Fruit fly (Drosophila melanogaster): ENCODE data around the gene CG15743.

Gene CG15743

dm6 chrX:13275139-13275538 lies 10.4 kb upstream of the CG15743 start (continued):
- no peak for TF ChIP-seq Ada2b (GFP tag; IDR thresholded peaks at IDR 0.05)
- no peak for TF ChIP-seq peb (GFP tag; IDR thresholded peaks at IDR 0.05)
- no peak; the same call in 1 of the 2 replicates for TF ChIP-seq E2f1 (GFP tag; IDR thresholded peaks at IDR 0.05)
- peak; percentile 65 for TF ChIP-seq CG13424 (tag; optimal IDR thresholded peaks at IDR 0.05)
- TF ChIP-seq bowl (GFP tag; IDR thresholded peaks at IDR 0.05): no peak
- TF ChIP-seq croc (GFP tag; conservative IDR thresholded peaks at IDR 0.05): peak; percentile 44; the same call in 2 of the 3 replicates
- peak; percentile 52 for TF ChIP-seq CG32532 (GFP tag; IDR thresholded peaks at IDR 0.05)
- peak; percentile 37; the same call in 1 of the 2 replicates for TF ChIP-seq Xrp1 (GFP tag; IDR thresholded peaks at IDR 0.05)
- TF ChIP-seq CG10543 (GFP tag; optimal IDR thresholded peaks at IDR 0.05): peak; percentile 54
- TF ChIP-seq CG5180 (GFP tag; optimal IDR thresholded peaks at IDR 0.05): no peak
- no peak for TF ChIP-seq CG3163 (GFP tag; optimal IDR thresholded peaks at IDR 0.05)
- TF ChIP-seq CG1602 (GFP tag; optimal IDR thresholded peaks at IDR 0.05): peak; percentile 39
- TF ChIP-seq CG42726 (GFP tag; IDR thresholded peaks at IDR 0.05; ENCODE audit: partially characterized antibody): no peak
- no peak for TF ChIP-seq CG6791 (GFP tag; IDR thresholded peaks at IDR 0.05; ENCODE audit: partially characterized antibody)
- TF ChIP-seq CG6272 (GFP tag; IDR thresholded peaks at IDR 0.05): no peak
- no peak for TF ChIP-seq Elba2 (GFP tag; optimal IDR thresholded peaks at IDR 0.05)
- TF ChIP-seq bsh (GFP tag; optimal IDR thresholded peaks at IDR 0.05): peak; percentile 46 to 57
- no peak for TF ChIP-seq CG10321 (GFP tag; IDR thresholded peaks at IDR 0.05)
- TF ChIP-seq Sox100B (GFP tag; optimal IDR thresholded peaks at IDR 0.05): peak; percentile 69
- TF ChIP-seq repo (GFP tag; optimal IDR thresholded peaks at IDR 0.05): no peak
- peak; percentile 4 for TF ChIP-seq CG33557 (GFP tag; optimal IDR thresholded peaks at IDR 0.05)
- no peak for TF ChIP-seq CG16863 (GFP tag; optimal IDR thresholded peaks at IDR 0.05)
- TF ChIP-seq CkIIα-i1 (GFP tag; IDR thresholded peaks at IDR 0.05): no peak
- 0 out of 2 replicates have a peak, but pooled peaks have one; percentile 20 for TF ChIP-seq CG11085 (GFP tag; IDR thresholded peaks at IDR 0.05)
- TF ChIP-seq Dip2 (GFP tag; IDR thresholded peaks at IDR 0.05): no peak
- no peak for TF ChIP-seq gt (GFP tag; IDR thresholded peaks at IDR 0.05)
- TF ChIP-seq CG6854 (GFP tag; optimal IDR thresholded peaks at IDR 0.05): no peak
- TF ChIP-seq Mes4 (GFP tag; optimal IDR thresholded peaks at IDR 0.05): no peak
- no peak for TF ChIP-seq MBD-R2 (GFP tag; IDR thresholded peaks at IDR 0.05)
- no peak for TF ChIP-seq crc (GFP tag; optimal IDR thresholded peaks at IDR 0.05)
- TF ChIP-seq hbn (GFP tag; IDR thresholded peaks at IDR 0.05; ENCODE audit: partially characterized antibody): no peak
- TF ChIP-seq Bteb2 (GFP tag; optimal IDR thresholded peaks at IDR 0.05): no peak
- no peak for TF ChIP-seq kni (GFP tag; optimal IDR thresholded peaks at IDR 0.05)
- TF ChIP-seq D19B (GFP tag; optimal IDR thresholded peaks at IDR 0.05): peak; percentile 16
- TF ChIP-seq B-H1 (GFP tag; IDR thresholded peaks at IDR 0.05): 0 out of 3 replicates have a peak, but pooled peaks have one; percentile 12
- peak in 1 of 2 experiments; percentile 67 for TF ChIP-seq Hr51 (GFP tag; optimal IDR thresholded peaks at IDR 0.05)
- TF ChIP-seq CG17829 (tag; optimal IDR thresholded peaks at IDR 0.05): peak; percentile 47
- peak; percentile 28; the same call in 1 of the 2 replicates for TF ChIP-seq gsb (GFP tag; IDR thresholded peaks at IDR 0.05)
- peak; percentile 43 for TF ChIP-seq CG17359 (tag; optimal IDR thresholded peaks at IDR 0.05)
- TF ChIP-seq Myb (GFP tag; optimal IDR thresholded peaks at IDR 0.05): no peak
- TF ChIP-seq dmrt11E (tag; optimal IDR thresholded peaks at IDR 0.05): peak; percentile 57
- TF ChIP-seq Trl (optimal IDR thresholded peaks at IDR 0.05): peak in 1 of 2 experiments; percentile 4
- no peak for TF ChIP-seq Trl (GFP tag; optimal IDR thresholded peaks at IDR 0.05)
- peak; percentile 35 for TF ChIP-seq CG9817 (tag; optimal IDR thresholded peaks at IDR 0.05)
- TF ChIP-seq ind (GFP tag; optimal IDR thresholded peaks at IDR 0.05): peak; percentile 55
- TF ChIP-seq Hr39 (optimal IDR thresholded peaks at IDR 0.05): no peak
- peak; percentile 30 for TF ChIP-seq Chrac-16 (GFP tag; optimal IDR thresholded peaks at IDR 0.05)
- no peak for TF ChIP-seq btn (GFP tag; optimal IDR thresholded peaks at IDR 0.05)
- peak; percentile 29 for TF ChIP-seq tap (tag; optimal IDR thresholded peaks at IDR 0.05)
- 0 out of 4 replicates have a peak, but pooled peaks have one; percentile 20 for TF ChIP-seq Gug (GFP tag; IDR thresholded peaks at IDR 0.05)
- TF ChIP-seq Lpt (GFP tag; optimal IDR thresholded peaks at IDR 0.05): no peak
- peak; percentile 19 for TF ChIP-seq CG10267 (tag; optimal IDR thresholded peaks at IDR 0.05)

Data from whole organism, embryonic.